Fruit fly (Drosophila melanogaster): ENCODE data around the gene Or85f.

The Or85f gene

dm6 chr3R:9417577-9418334, 19.8 kb downstream of the Or85f start, which contains the start of gene ps (continued):
- no peak for TF ChIP-seq sna (GFP tag; IDR thresholded peaks at IDR 0.05; ENCODE audit: partially characterized antibody)
- no peak for TF ChIP-seq E2f1 (GFP tag; IDR thresholded peaks at IDR 0.05)
- TF ChIP-seq CG8478 (optimal IDR thresholded peaks at IDR 0.05): no peak
- TF ChIP-seq CG10147 (GFP tag; optimal IDR thresholded peaks at IDR 0.05): no peak
- TF ChIP-seq E2f2 (GFP tag; IDR thresholded peaks at IDR 0.05): no peak
- TF ChIP-seq CG6854 (GFP tag; optimal IDR thresholded peaks at IDR 0.05): peak; percentile 49
- no peak for TF ChIP-seq Spps (tag; optimal IDR thresholded peaks at IDR 0.05)
- TF ChIP-seq CG15479 (GFP tag; optimal IDR thresholded peaks at IDR 0.05): peak; percentile 73
- no peak for TF ChIP-seq CG15011 (GFP tag; optimal IDR thresholded peaks at IDR 0.05)
- no peak for TF ChIP-seq Drgx (GFP tag; IDR thresholded peaks at IDR 0.05)
- TF ChIP-seq sima (GFP tag; optimal IDR thresholded peaks at IDR 0.05): no peak
- TF ChIP-seq pros (GFP tag; optimal IDR thresholded peaks at IDR 0.05): peak; percentile 15
- no peak for TF ChIP-seq lov (optimal IDR thresholded peaks at IDR 0.05)
- no peak for TF ChIP-seq lov (GFP tag; IDR thresholded peaks at IDR 0.05)
- peak; percentile 26 for TF ChIP-seq Nf-YC (tag; optimal IDR thresholded peaks at IDR 0.05)
- TF ChIP-seq Nf-YA (GFP tag; IDR thresholded peaks at IDR 0.05): no peak
- peak; percentile 31 for TF ChIP-seq Hand (GFP tag; optimal IDR thresholded peaks at IDR 0.05)
- peak; percentile 35 for TF ChIP-seq mirr (GFP tag; optimal IDR thresholded peaks at IDR 0.05)
- no peak for TF ChIP-seq Blimp-1 (GFP tag; optimal IDR thresholded peaks at IDR 0.05)
- no peak for TF ChIP-seq CoRest (tag; optimal IDR thresholded peaks at IDR 0.05)
- TF ChIP-seq CG6791 (GFP tag; IDR thresholded peaks at IDR 0.05; ENCODE audit: partially characterized antibody): no peak
- TF ChIP-seq ems (GFP tag; optimal IDR thresholded peaks at IDR 0.05): peak; percentile 8
- peak; percentile 31 for TF ChIP-seq CG3281 (GFP tag; optimal IDR thresholded peaks at IDR 0.05)
- TF ChIP-seq Xbp1 (GFP tag; optimal IDR thresholded peaks at IDR 0.05): no peak
- TF ChIP-seq ro (GFP tag; IDR thresholded peaks at IDR 0.05): no peak
- TF ChIP-seq tap (tag; optimal IDR thresholded peaks at IDR 0.05): no peak
- no peak for TF ChIP-seq CG9876 (GFP tag; optimal IDR thresholded peaks at IDR 0.05)
- TF ChIP-seq BtbVII (GFP tag; optimal IDR thresholded peaks at IDR 0.05): peak; percentile 43
- TF ChIP-seq Deaf1 (tag; optimal IDR thresholded peaks at IDR 0.05): peak; percentile 97
- TF ChIP-seq sim (GFP tag; IDR thresholded peaks at IDR 0.05): no peak
- no peak for TF ChIP-seq CG31224 (GFP tag; IDR thresholded peaks at IDR 0.05)
- TF ChIP-seq HLH3B (GFP tag; IDR thresholded peaks at IDR 0.05): no peak
- TF ChIP-seq zf30C (GFP tag; optimal IDR thresholded peaks at IDR 0.05): peak; percentile 19
- TF ChIP-seq eyg (GFP tag; optimal IDR thresholded peaks at IDR 0.05): no peak
- no peak for TF ChIP-seq Camta (GFP tag; optimal IDR thresholded peaks at IDR 0.05)
- TF ChIP-seq croc (GFP tag; conservative IDR thresholded peaks at IDR 0.05): no peak
- no peak for TF ChIP-seq ap (GFP tag; IDR thresholded peaks at IDR 0.05)
- TF ChIP-seq Kr (GFP tag; optimal IDR thresholded peaks at IDR 0.05): no peak
- TF ChIP-seq CG7372 (GFP tag; IDR thresholded peaks at IDR 0.05): no peak
- no peak for TF ChIP-seq CG11093 (GFP tag; IDR thresholded peaks at IDR 0.05)
- TF ChIP-seq dmrt11E (tag; optimal IDR thresholded peaks at IDR 0.05): no peak
- TF ChIP-seq ara (GFP tag; IDR thresholded peaks at IDR 0.05): no peak
- no peak for TF ChIP-seq Side (GFP tag; optimal IDR thresholded peaks at IDR 0.05)
- TF ChIP-seq Hr51 (GFP tag; optimal IDR thresholded peaks at IDR 0.05): peak in 1 of 2 experiments; percentile 0
- TF ChIP-seq her (GFP tag; optimal IDR thresholded peaks at IDR 0.05): peak; percentile 42
- no peak for TF ChIP-seq stwl (tag; optimal IDR thresholded peaks at IDR 0.05)
- no peak for TF ChIP-seq D19B (GFP tag; optimal IDR thresholded peaks at IDR 0.05)
- no peak for TF ChIP-seq Hsf (GFP tag; optimal IDR thresholded peaks at IDR 0.05)
- TF ChIP-seq CG34376 (GFP tag; optimal IDR thresholded peaks at IDR 0.05): peak; percentile 86
- TF ChIP-seq CG4328 (GFP tag; optimal IDR thresholded peaks at IDR 0.05): peak; percentile 5
- no peak for TF ChIP-seq yki (optimal IDR thresholded peaks at IDR 0.05)
